Fruit fly (Drosophila melanogaster) whole organism, adult: ENCODE results near the gene Mnn1.

Source experiments
- CG11617 ChIP-seq: fragments of 200-800 bp; sonication (Bioruptor generic); optimal IDR thresholded peaks from 2 replicates; lab custom pipeline; 2017; ENCODE audit warnings: mild to moderate bottlenecking, missing biosample characterization, missing genetic modification reagents, missing genetic modification characterization
- CG12768 ChIP-seq: fragments of 200-800 bp; sonication (Bioruptor generic); optimal IDR thresholded peaks from 2 replicates; lab custom pipeline; 2017; ENCODE audit warnings: missing biosample characterization, missing genetic modification characterization, mild to moderate bottlenecking, moderate library complexity, missing genetic modification reagents
- CG14711 ChIP-seq: fragments of 200-800 bp; sonication (Bioruptor generic); optimal IDR thresholded peaks from 2 replicates; lab custom pipeline; 2018; ENCODE audit warnings: missing biosample characterization, mild to moderate bottlenecking, missing genetic modification characterization, moderate library complexity
- CG1620 ChIP-seq: fragments of 200-800 bp; sonication (Bioruptor generic); optimal IDR thresholded peaks from 2 replicates; lab custom pipeline; 2016; ENCODE audit warnings: missing biosample characterization, missing genetic modification characterization
- Clk ChIP-seq: fragments of 200-800 bp; sonication (Bioruptor generic); optimal IDR thresholded peaks from 2 replicates; lab custom pipeline; 2017; ENCODE audit warnings: missing biosample characterization, missing genetic modification characterization
- Hr96 ChIP-seq: fragments of 200-800 bp; sonication (Bioruptor generic); optimal IDR thresholded peaks from 2 replicates; lab custom pipeline; 2016; ENCODE audit warnings: missing biosample characterization, missing genetic modification characterization
- bab1 ChIP-seq: fragments of 200-800 bp; sonication (Bioruptor generic); optimal IDR thresholded peaks from 3 replicates; lab custom pipeline; 2019; ENCODE audit warnings: missing biosample characterization, mild to moderate bottlenecking, missing genetic modification characterization, moderate library complexity
- pad ChIP-seq: fragments of 200-800 bp; sonication (Bioruptor generic); optimal IDR thresholded peaks from 3 replicates; lab custom pipeline; 2017; ENCODE audit warnings: missing biosample characterization, missing genetic modification characterization, mild to moderate bottlenecking, moderate library complexity, missing genetic modification reagents
- tj ChIP-seq: fragments of 200-800 bp; sonication (Bioruptor generic); optimal IDR thresholded peaks from 3 replicates; lab custom pipeline; 2017; ENCODE audit warnings: missing biosample characterization, mild to moderate bottlenecking, missing genetic modification characterization, moderate library complexity
- toe ChIP-seq: fragments of 200-800 bp; sonication (Bioruptor generic); optimal IDR thresholded peaks from 2 replicates; lab custom pipeline; 2016; ENCODE audit warnings: missing biosample characterization, missing genetic modification characterization

dm6 chr2L:7028990-7029389 is 27.1 kb upstream of the Mnn1 start:
- TF ChIP-seq tj (GFP tag; lab: Kevin White, UChicago) (no peak), CG12768 (GFP tag; lab: Kevin White, UChicago) (no peak), bab1 (GFP tag; lab: Kevin White, UChicago) (no peak), Hr96 (GFP tag; lab: Kevin White, UChicago) (no peak), CG11617 (GFP tag; lab: Kevin White, UChicago) (no peak), CG14711 (tag; lab: Kevin White, UChicago) (no peak), Clk (GFP tag; lab: Kevin White, UChicago) (no peak), CG1620 (no peak), toe (GFP tag; lab: Kevin White, UChicago) (no peak), pad (GFP tag; lab: Kevin White, UChicago) (no peak)
